Fruit fly (Drosophila melanogaster) whole organism, adult: Measurements from ENCODE around the gene Ttc26.

Experiments used
- CG14711 ChIP-seq: fragments of 200-800 bp; sonication (Bioruptor generic); optimal IDR thresholded peaks from 2 replicates; lab custom pipeline; 2018; ENCODE audit warnings: missing biosample characterization, mild to moderate bottlenecking, missing genetic modification characterization, moderate library complexity
- CG5204 ChIP-seq: fragments of 200-800 bp; sonication (Bioruptor generic); optimal IDR thresholded peaks from 2 replicates; lab custom pipeline; 2016; ENCODE audit warnings: missing biosample characterization, missing genetic modification characterization
- CG7101 ChIP-seq: fragments of 200-800 bp; sonication (Bioruptor generic); optimal IDR thresholded peaks from 2 replicates; lab custom pipeline; 2018; ENCODE audit warnings: missing biosample characterization, mild to moderate bottlenecking, missing genetic modification characterization, moderate library complexity
- bab1 ChIP-seq: fragments of 200-800 bp; sonication (Bioruptor generic); optimal IDR thresholded peaks from 3 replicates; lab custom pipeline; 2019; ENCODE audit warnings: missing biosample characterization, mild to moderate bottlenecking, missing genetic modification characterization, moderate library complexity
- kay ChIP-seq: fragments of 200-800 bp; sonication (Bioruptor generic); peaks from one replicate; lab custom pipeline; 2016; ENCODE audit warnings: missing biosample characterization, missing genetic modification characterization, borderline replicate concordance
- pad ChIP-seq: fragments of 200-800 bp; sonication (Bioruptor generic); optimal IDR thresholded peaks from 3 replicates; lab custom pipeline; 2017; ENCODE audit warnings: missing biosample characterization, missing genetic modification characterization, mild to moderate bottlenecking, moderate library complexity, missing genetic modification reagents
- tj ChIP-seq: fragments of 200-800 bp; sonication (Bioruptor generic); optimal IDR thresholded peaks from 3 replicates; lab custom pipeline; 2017; ENCODE audit warnings: missing biosample characterization, mild to moderate bottlenecking, missing genetic modification characterization, moderate library complexity

dm6 chr3R:15807877-15808381 lies 33.7 kb downstream of the Ttc26 start:
- no peak for TF ChIP-seq bab1 (GFP tag; lab: Kevin White, UChicago)
- no peak for TF ChIP-seq tj (GFP tag; lab: Kevin White, UChicago)
- TF ChIP-seq pad (GFP tag; lab: Kevin White, UChicago) = no peak
- TF ChIP-seq CG14711 (tag; lab: Kevin White, UChicago) = no peak
- TF ChIP-seq CG5204 (GFP tag; lab: Kevin White, UChicago) = no peak
- no peak for TF ChIP-seq kay
- no peak for TF ChIP-seq CG7101 (tag; lab: Kevin White, UChicago)
